Fruit fly (Drosophila melanogaster) whole organism, embryonic: Measurements from ENCODE around the gene CG10019.

Experiments used
- CG10654 ChIP-seq: fragments of 200-800 bp; sonication (Bioruptor generic); optimal IDR thresholded peaks from 2 replicates; lab custom pipeline; 2016; ENCODE audit warnings: missing biosample characterization, missing genetic modification characterization
- CG2678 ChIP-seq: fragments of 200-800 bp; sonication (Bioruptor generic); optimal IDR thresholded peaks from 3 replicates; lab custom pipeline; 2019; ENCODE audit warnings: missing biosample characterization, mild to moderate bottlenecking, missing genetic modification characterization, moderate library complexity
- CG3995 ChIP-seq: fragments of 200-800 bp; sonication (Bioruptor generic); optimal IDR thresholded peaks from 3 replicates; lab custom pipeline; 2016; ENCODE audit warnings: missing biosample characterization, missing genetic modification characterization
- CG4820 ChIP-seq: fragments of 200-800 bp; sonication (Bioruptor generic); optimal IDR thresholded peaks from 3 replicates; lab custom pipeline; 2016; ENCODE audit warnings: missing biosample characterization, missing genetic modification characterization
- Usf ChIP-seq: fragments of 200-800 bp; sonication (Bioruptor generic); optimal IDR thresholded peaks from 2 replicates; lab custom pipeline; 2017; ENCODE audit warnings: missing genotype, missing biosample characterization, missing genetic modification characterization
- h ChIP-seq: fragments of >200 bp; optimal IDR thresholded peaks from 2 replicates; lab custom pipeline; 2017
- hkb ChIP-seq, 2 experiments: fragments of 200-800 bp in 1 of 2; fragments of >200 bp in 1 of 2; sonication (Bioruptor generic) in 1 of 2; IDR thresholded peaks in 1 of 2; optimal IDR thresholded peaks in 1 of 2; 2 replicates each; pipeline versions ENCODE4 v1.3.6 to Lab custom; 2017 to 2022; ENCODE audit warnings: missing biosample characterization in 1 of 2, missing genetic modification characterization in 1 of 2
- salm ChIP-seq: fragments of 200-800 bp; sonication (Bioruptor generic); optimal IDR thresholded peaks from 2 replicates; lab custom pipeline; 2018; ENCODE audit warnings: missing biosample characterization, mild to moderate bottlenecking, missing genetic modification characterization

DNA sequence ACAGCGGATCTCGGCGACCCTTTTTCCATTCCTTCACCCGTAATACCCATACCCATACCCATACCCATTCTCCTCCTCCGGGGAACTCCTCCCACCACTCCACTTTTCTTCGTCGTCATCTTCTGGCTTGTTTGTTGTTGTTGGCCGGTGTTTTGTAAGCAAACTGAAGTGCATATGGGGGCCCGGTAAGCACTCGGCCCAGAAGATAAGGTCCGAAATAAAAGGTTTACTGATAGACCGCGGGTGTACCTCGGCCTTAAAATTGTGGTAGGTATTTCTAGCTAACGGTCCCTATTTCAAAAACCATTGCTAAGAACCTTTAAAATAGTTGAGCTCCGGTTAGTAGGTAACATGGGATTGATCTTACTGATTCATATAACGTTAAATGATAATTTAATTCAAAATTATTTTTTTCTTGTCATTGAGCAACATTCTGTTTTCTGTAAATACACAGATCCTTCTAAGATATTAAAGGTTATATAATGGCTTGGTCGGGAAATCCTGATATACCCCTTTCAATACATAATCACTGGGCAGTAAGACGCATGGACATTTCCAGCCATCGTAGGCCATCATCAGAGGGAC, 45.6 kb downstream of the CG10019 start:
- TF ChIP-seq CG2678 (tag; lab: Kevin White, UChicago): peak; percentile 56
- TF ChIP-seq hkb (optimal IDR thresholded peaks at IDR 0.05; lab: Kevin White, UChicago): no peak
- 0 out of 2 replicates have a peak, but pooled peaks have one; percentile 29 for TF ChIP-seq hkb (GFP tag; IDR thresholded peaks at IDR 0.05; lab: Robert Waterston, UW)
- TF ChIP-seq salm (tag; lab: Kevin White, UChicago): no peak
- no peak for TF ChIP-seq h (lab: Kevin White, UChicago)
- peak; percentile 40 for TF ChIP-seq CG4820 (GFP tag; lab: Kevin White, UChicago)
- TF ChIP-seq CG10654 (GFP tag; lab: Kevin White, UChicago): no peak
- TF ChIP-seq Usf: peak; percentile 18
- TF ChIP-seq CG3995 (GFP tag; lab: Kevin White, UChicago): no peak
